Worm (Caenorhabditis elegans): ENCODE data around the gene T22D1.17.

The T22D1.17 gene

DNA sequence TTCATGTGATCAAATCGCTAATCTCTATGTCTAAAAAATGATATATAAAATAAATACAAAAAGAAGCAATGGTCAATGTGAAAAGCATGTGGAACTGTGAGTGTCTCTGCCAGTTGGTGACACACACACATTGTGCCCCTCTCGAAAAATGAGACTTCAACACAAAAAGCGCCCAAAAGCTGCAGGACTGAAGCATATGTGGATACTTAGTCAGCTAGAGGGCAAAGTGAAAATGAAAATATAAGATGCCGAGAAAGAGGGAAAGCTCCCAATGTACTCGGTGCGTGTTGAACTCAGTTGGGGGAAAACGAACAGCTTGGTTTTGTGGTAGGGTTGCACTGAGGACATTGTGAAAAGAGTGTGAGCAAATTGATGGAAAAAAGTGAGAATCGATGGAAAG, 24.6 kb upstream of the T22D1.17 start:
- TF ChIP-seq ceh-31 (tag; optimal IDR thresholded peaks at IDR 0.05) (peak; percentile 41), tbx-2 (tag; optimal IDR thresholded peaks at IDR 0.05) (peak; percentile 10), ceh-2 (tag; optimal IDR thresholded peaks at IDR 0.05) (no peak), ceh-18 (tag; optimal IDR thresholded peaks at IDR 0.05) (peak; percentile 58), dve-1 (tag; optimal IDR thresholded peaks at IDR 0.05) (no peak), fax-1 (tag; optimal IDR thresholded peaks at IDR 0.05) (no peak)

DNA sequence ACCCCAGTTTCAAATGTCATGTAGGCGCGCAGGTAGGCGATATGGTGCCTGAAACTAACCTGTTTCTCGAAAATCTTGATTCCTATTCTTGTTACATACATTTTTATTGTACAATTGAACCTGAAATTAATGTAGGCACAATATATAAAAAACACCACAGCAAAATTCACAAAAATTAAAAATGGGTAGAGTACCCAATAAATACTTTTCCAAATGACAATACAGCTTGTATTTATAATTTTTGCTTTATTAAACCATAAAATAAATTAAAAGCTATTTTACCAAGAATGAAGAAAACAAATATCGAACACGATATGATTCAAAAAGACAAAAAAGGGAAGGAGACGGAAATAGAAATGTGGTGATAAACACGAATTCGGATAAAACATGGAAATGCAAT, 22.5 kb upstream of the T22D1.17 start, which contains the start of gene tre-2:
Gene tre-2, minus strand, starts transcription at position 101 of the 400 bp plus-strand sequence.
- TF ChIP-seq nhr-11 (tag; optimal IDR thresholded peaks at IDR 0.05) (no peak), lim-6 (tag; optimal IDR thresholded peaks at IDR 0.05) (no peak), hlh-15 (tag; optimal IDR thresholded peaks at IDR 0.05) (no peak), ceh-45 (GFP tag; IDR thresholded peaks at IDR 0.05) (no peak), gmeb-2 (tag; optimal IDR thresholded peaks at IDR 0.05) (no peak)

DNA sequence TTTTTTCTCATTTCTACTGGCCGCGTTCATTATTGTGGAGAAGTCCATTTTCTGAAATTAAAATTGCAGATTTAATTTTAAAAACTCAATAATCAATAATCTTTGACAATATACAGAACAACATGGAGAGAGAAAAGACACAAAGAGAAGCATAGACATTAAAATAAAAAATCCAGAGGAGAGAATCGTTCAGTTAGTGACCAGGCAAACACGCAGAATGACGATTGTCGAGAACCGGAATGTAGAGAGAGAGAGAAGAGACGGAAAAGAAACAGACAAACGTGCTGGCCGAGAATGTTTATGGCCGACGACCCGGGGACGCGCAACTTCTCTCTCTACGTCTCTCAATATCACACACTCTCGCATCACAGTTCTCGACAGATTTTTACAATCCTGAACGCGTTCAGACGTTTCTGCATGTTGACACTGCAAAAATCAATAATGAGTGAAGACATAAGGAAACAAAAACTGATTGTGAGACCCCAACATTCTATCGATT, 18.1 kb upstream of the T22D1.17 start, which contains the start of the genes T05A12.3 and T05A12.4:
Gene T05A12.3, minus strand, starts transcription at position 51 of the 499 bp plus-strand sequence.
Gene T05A12.4, plus strand, starts transcription at position 348 of the 499 bp plus-strand sequence.
- peak; percentile 89 for TF ChIP-seq ceh-31 (tag; optimal IDR thresholded peaks at IDR 0.05)
- peak; percentile 42 for TF ChIP-seq ceh-2 (tag; optimal IDR thresholded peaks at IDR 0.05)
- TF ChIP-seq odd-2 (tag; optimal IDR thresholded peaks at IDR 0.05): no peak
- peak; percentile 40 for TF ChIP-seq rnt-1 (tag; optimal IDR thresholded peaks at IDR 0.05)
- TF ChIP-seq C08G9.2 (tag; optimal IDR thresholded peaks at IDR 0.05): peak; percentile 58
- no peak for TF ChIP-seq pha-2 (tag; optimal IDR thresholded peaks at IDR 0.05)
- no peak for TF ChIP-seq Y22D7AL.16 (tag; optimal IDR thresholded peaks at IDR 0.05)
- TF ChIP-seq che-1 (tag; optimal IDR thresholded peaks at IDR 0.05): no peak
- TF ChIP-seq nfya-1 (tag; optimal IDR thresholded peaks at IDR 0.05): peak; percentile 54
- TF ChIP-seq ceh-45 (GFP tag; IDR thresholded peaks at IDR 0.05): no peak
- TF ChIP-seq tbx-2 (tag; optimal IDR thresholded peaks at IDR 0.05): peak; percentile 40
- TF ChIP-seq K02D7.2 (tag; optimal IDR thresholded peaks at IDR 0.05): no peak
- TF ChIP-seq lim-6 (tag; optimal IDR thresholded peaks at IDR 0.05): peak; percentile 40
- peak; percentile 62 for TF ChIP-seq ets-4 (tag; optimal IDR thresholded peaks at IDR 0.05)
- TF ChIP-seq nhr-232 (tag; optimal IDR thresholded peaks at IDR 0.05): no peak

DNA sequence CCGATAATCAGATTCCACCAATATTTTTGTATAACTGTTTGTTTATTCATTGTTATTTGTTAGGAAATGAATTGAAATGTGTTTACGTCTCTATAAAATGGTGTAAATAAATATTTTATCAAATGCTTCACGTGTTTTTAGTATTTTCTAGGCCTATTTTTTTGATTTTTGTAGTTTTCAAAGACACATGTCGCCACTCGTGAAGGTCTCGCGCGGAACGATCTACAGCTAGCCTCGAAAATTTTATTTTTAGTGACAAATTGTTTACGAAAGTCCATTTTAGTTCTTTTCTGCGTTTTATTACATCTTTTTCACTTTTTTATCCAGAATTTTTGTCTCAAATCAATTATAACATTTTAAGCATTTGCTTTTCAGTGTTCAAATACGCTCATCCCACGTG, 2.2 kb upstream of the T22D1.17 start, which contains the start of gene T22D1.5:
Gene T22D1.5, plus strand, starts transcription at position 376 of the 400 bp plus-strand sequence.
- TF ChIP-seq ceh-30 (tag; optimal IDR thresholded peaks at IDR 0.05) (no peak), gmeb-2 (tag; optimal IDR thresholded peaks at IDR 0.05) (no peak), ttx-3 (tag; optimal IDR thresholded peaks at IDR 0.05) (no peak), sdc-2 (tag; optimal IDR thresholded peaks at IDR 0.05) (no peak), tbx-2 (tag; optimal IDR thresholded peaks at IDR 0.05) (no peak), ceh-48 (tag; optimal IDR thresholded peaks at IDR 0.05) (no peak), che-1 (tag; optimal IDR thresholded peaks at IDR 0.05) (no peak), ceh-24 (tag; optimal IDR thresholded peaks at IDR 0.05) (no peak), Y22D7AL.16 (tag; optimal IDR thresholded peaks at IDR 0.05) (no peak), sox-2 (GFP tag; IDR thresholded peaks at IDR 0.05) (no peak), lin-11 (tag; optimal IDR thresholded peaks at IDR 0.05) (no peak), ahr-1 (tag; optimal IDR thresholded peaks at IDR 0.05) (no peak), hlh-13 (GFP tag; optimal IDR thresholded peaks at IDR 0.05) (no peak), ceh-31 (tag; optimal IDR thresholded peaks at IDR 0.05) (no peak), ref-2 (tag; optimal IDR thresholded peaks at IDR 0.05) (no peak), tbx-7 (tag; optimal IDR thresholded peaks at IDR 0.05) (no peak), fax-1 (tag; optimal IDR thresholded peaks at IDR 0.05) (no peak), unc-86 (tag; optimal IDR thresholded peaks at IDR 0.05) (no peak)

DNA sequence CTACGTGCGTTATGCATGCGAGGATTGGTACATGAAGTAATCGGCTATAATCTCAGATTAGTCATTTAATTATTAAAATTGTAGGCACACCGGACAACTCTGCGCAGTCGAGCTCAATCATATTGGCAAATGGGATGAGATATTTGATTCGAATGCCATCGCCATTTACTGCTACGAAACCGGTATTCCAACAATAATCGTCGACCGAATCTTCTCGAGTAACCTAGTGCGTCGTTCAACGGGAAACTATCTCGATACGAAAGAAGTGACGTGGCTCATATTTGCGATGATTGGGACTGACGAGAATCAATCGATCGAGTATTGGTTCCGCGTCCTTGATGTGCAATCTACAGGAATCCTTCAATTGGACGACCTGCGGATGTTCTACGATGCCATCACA, 1.2 kb upstream of the T22D1.17 start:
- TF ChIP-seq sox-4 (tag; optimal IDR thresholded peaks at IDR 0.05) (no peak), ceh-22 (tag; optimal IDR thresholded peaks at IDR 0.05) (no peak), che-1 (tag; optimal IDR thresholded peaks at IDR 0.05) (no peak), ama-1 (optimal IDR thresholded peaks at IDR 0.05) (no peak), nhr-11 (tag; optimal IDR thresholded peaks at IDR 0.05) (no peak), unc-55 (GFP tag; optimal IDR thresholded peaks at IDR 0.05) (no peak), ceh-45 (GFP tag; IDR thresholded peaks at IDR 0.05) (no peak), unc-3 (GFP tag; conservative IDR thresholded peaks at IDR 0.05) (no peak), unc-3 (tag; optimal IDR thresholded peaks at IDR 0.05) (no peak), ceh-9 (tag; optimal IDR thresholded peaks at IDR 0.05) (no peak), fkh-10 (GFP tag; optimal IDR thresholded peaks at IDR 0.05) (no peak), tbx-2 (tag; optimal IDR thresholded peaks at IDR 0.05) (no peak), pqm-1 (tag; optimal IDR thresholded peaks at IDR 0.05) (no peak), fax-1 (tag; optimal IDR thresholded peaks at IDR 0.05) (no peak), nfya-1 (tag; optimal IDR thresholded peaks at IDR 0.05) (no peak), ceh-24 (tag; optimal IDR thresholded peaks at IDR 0.05) (no peak)

Data from whole organism, late embryonic.